Fruit fly (Drosophila melanogaster) ovary, adult (tissue): ENCODE data around the gene Gr22f.

ENCODE experiments used
- CG17801 ChIP-seq: fragments of 200-800 bp; optimal IDR thresholded peaks from 2 replicates; lab custom pipeline; 2019; ENCODE audit warnings: missing biosample characterization, mild to moderate bottlenecking, missing genetic modification characterization, moderate library complexity; ENCODE audit not compliant: partially characterized antibody

The Gr22f gene

dm6 chr2L:1732189-1732588 lies 24.1 kb downstream of the Gr22f start, which contains the start of the genes CG17652 and CG17646:
Gene CG17652, minus strand, starts transcription at chr2L:1732356.
Gene CG17646, plus strand, starts transcription at chr2L:1732524.
- TF ChIP-seq CG17801, result no peak

DNA sequence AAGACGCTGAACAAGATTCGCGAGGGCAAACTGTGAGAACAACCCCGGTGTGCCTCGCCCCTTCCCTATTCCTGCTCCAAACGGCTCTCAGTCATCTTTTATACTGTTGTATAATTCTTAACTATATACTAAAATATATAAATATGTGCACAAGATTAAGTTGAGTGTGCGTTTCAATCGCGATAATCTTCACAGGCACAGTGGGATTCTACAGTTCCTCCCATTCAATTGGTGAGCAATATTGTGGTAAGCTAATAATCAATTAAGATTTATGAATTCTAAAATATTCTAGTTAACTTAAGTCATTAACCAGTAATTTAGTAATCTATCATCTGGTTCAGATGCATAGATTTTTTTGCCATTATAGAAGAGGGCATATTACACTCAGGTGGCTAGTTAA lies 25.3 kb downstream of the Gr22f start:
- TF ChIP-seq CG17801, result peak; percentile 35

DNA sequence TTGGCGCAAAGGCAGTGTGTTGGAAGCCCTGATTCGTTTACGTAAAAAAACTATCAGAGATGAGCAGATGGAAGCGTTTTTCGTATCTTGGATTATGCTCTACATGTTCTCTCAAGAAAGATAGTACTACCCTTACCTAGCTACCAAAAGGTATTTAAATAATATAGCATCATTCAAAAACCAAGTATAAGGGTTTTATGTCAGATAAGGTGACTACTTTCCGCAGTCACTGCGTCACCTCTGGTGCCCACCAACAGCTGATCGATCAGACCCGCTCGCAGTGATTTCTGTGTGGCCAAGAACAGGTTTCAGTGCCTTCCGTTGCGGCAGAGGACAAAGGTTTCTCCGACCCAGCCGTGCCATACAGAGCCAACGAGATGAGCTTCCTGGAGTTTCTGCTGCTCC lies 26.6 kb downstream of the Gr22f start, which contains the start of the genes Eno and CG31937:
Gene Eno, minus strand, starts transcription at position 30 of the 405 bp plus-strand sequence.
Gene CG31937, plus strand, starts transcription at position 281 of the 405 bp plus-strand sequence.
- TF ChIP-seq CG17801, result peak; percentile 60

DNA sequence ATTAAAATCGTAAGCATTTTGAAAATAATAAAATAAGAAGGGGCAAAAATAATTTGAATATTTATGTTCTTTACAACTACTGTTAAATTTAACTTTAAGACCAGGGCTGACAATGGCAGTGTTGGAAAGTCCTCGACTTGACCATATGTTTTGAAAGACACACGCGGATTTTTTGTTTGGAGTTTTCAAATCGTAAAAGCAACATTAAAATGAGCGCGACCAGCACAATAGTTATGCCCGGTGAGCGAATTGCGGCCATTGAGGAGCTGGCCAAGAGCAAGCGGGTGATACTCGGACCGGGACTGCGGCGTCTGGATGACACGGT lies 27.7 kb downstream of the Gr22f start, which contains the start of gene Rrp40:
Gene Rrp40, plus strand, starts transcription at position 113 of the 325 bp plus-strand sequence.
- no peak for TF ChIP-seq CG17801

- peak; percentile 99 for TF ChIP-seq CG17801
These were observed 28.2 kb downstream of the Gr22f start for dm6 chr2L:1727826-1728619.

dm6 chr2L:1727162-1727825 lies 29.0 kb downstream of the Gr22f start:
- no peak for TF ChIP-seq CG17801

dm6 chr2L:1724592-1724940 lies 31.7 kb downstream of the Gr22f start:
- no peak for TF ChIP-seq CG17801

dm6 chr2L:1723937-1724591 lies 32.2 kb downstream of the Gr22f start, which contains the start of gene Rim2:
Gene Rim2, minus strand, starts transcription at chr2L:1724388.
- peak; percentile 38 for TF ChIP-seq CG17801

- no peak for TF ChIP-seq CG17801
These were observed 32.9 kb downstream of the Gr22f start for dm6 chr2L:1723135-1723936.

- no peak for TF ChIP-seq CG17801
These were observed 34.0 kb downstream of the Gr22f start for dm6 chr2L:1722260-1722659.

DNA sequence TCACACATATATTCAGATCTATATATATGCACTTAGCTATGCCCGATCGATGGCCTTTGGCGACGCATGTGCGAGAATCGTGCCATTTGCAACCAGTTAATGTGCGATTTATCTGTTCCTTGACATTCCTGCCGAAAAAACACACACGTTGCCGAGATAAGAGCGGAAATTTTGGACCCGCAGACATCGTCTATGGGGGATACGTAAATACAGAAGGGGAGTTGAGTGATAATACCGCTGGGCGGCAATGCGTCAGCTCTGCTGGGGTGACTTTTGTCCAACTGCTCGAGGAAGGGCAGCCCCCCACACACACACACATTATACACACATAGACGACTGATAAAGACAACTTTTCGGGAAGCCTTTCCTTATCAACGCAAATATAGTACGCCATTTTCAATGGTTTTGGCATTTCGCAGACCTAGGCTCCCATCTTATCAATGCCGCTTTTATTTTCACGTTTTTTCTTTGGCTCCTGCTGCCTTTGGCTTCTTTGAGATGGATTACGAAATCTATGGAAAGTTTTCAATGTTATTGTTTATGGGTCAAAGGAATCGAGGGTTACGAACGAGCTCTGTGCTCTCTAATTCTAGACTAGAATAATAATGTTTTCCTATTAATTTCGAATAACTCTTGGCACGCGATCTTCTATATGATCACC lies 35.3 kb downstream of the Gr22f start:
- TF ChIP-seq CG17801, result no peak

dm6 chr2L:1719971-1720370 lies 36.3 kb downstream of the Gr22f start:
- TF ChIP-seq CG17801, result no peak

DNA sequence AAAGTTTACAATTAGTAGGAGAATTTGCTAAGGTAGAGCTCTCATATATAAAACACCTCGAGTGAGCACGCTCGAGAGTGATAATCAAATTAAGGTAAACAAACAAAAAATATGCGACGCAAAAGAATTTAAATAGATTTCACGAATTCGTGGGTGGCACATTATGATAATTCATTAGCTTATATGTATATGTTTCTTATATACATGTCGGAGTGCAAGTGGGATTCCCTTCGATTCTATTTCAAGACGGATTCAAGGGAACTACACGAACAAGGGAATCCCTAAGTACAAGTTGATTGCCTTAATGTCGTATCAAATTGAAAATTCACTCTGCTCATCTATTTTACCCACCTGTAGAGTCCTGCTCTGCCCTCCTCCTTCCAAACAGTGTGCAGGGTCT lies 39.0 kb downstream of the Gr22f start:
- no peak for TF ChIP-seq CG17801

DNA sequence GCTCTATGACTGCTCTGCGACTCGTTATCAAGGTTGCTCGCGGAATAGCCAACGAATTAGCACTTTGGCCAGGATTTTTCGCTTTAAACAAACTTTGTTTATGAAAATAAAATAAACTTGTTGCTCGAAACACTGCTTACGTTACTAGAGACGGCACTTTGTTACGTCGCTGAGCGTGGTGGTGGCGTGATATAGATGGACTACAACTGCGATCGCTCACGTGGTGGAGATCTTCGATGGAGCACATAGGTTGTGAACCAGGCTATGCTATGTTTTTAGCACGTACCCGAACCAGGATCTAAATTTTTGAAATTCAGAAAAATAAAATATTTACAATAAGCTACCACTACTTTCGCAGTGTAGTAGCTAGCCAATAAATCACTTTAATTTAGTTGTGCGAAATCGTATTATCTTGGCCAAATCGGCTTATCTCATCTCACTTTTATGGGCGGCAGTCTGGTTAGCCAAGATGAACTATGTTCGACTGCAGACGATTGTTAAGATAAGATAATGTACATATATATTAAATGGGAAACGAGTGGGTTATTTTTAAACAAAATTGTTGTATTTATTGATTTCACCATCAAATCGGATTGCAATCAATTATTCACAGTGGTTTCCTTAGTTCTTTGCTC lies 40.4 kb downstream of the Gr22f start, which contains the start of gene frtz:
Gene frtz, minus strand, starts transcription at position 153 of the 635 bp plus-strand sequence.
- no peak for TF ChIP-seq CG17801

- peak; percentile 27 for TF ChIP-seq CG17801
These were observed 46.0 kb downstream of the Gr22f start, which contains the start of the genes CG17660 and mRpL48 for dm6 chr2L:1710224-1710623. Gene CG17660, minus strand, starts transcription at chr2L:1710421. Gene mRpL48, plus strand, starts transcription at chr2L:1710462.
